Fruit fly (Drosophila melanogaster) whole organism, embryonic: Measurements from ENCODE around the gene Galphai.

Experiments
- Bgb ChIP-seq: fragments of 200-800 bp; sonication (Bioruptor generic); IDR thresholded peaks from 2 replicates; pipeline ENCODE4 v1.3.6; 2022; ENCODE audit warnings: missing biosample characterization, missing genetic modification characterization; ENCODE audit not compliant: partially characterized antibody
- CG10267 ChIP-seq: fragments of 200-800 bp; sonication (Bioruptor generic); optimal IDR thresholded peaks from 2 replicates; lab custom pipeline; 2018; ENCODE audit warnings: missing biosample characterization, mild to moderate bottlenecking, missing genetic modification characterization, moderate library complexity
- CG10565 ChIP-seq: fragments of 200-800 bp; sonication (Bioruptor generic); optimal IDR thresholded peaks from 3 replicates; lab custom pipeline; 2016; ENCODE audit warnings: missing biosample characterization, mild to moderate bottlenecking, missing genetic modification characterization
- CG11696 ChIP-seq: fragments of 200-800 bp; sonication (Bioruptor generic); IDR thresholded peaks from 2 replicates; pipeline ENCODE4 v1.3.6; 2022; ENCODE audit warnings: missing biosample characterization, missing genetic modification characterization
- CG13894 ChIP-seq: fragments of 200-800 bp; sonication (Bioruptor generic); optimal IDR thresholded peaks from 3 replicates; lab custom pipeline; 2018; ENCODE audit warnings: missing biosample characterization, mild to moderate bottlenecking, missing genetic modification characterization, moderate library complexity
- CG14014 ChIP-seq: fragments of 200-800 bp; sonication (Bioruptor generic); IDR thresholded peaks from 2 replicates; pipeline ENCODE4 v1.3.6; 2022; ENCODE audit warnings: missing biosample characterization, missing genetic modification characterization
- CG14710 ChIP-seq: fragments of 200-800 bp; sonication (Bioruptor generic); optimal IDR thresholded peaks from 3 replicates; lab custom pipeline; 2019; ENCODE audit warnings: missing biosample characterization, mild to moderate bottlenecking, missing genetic modification characterization, moderate library complexity
- CG15514 ChIP-seq: fragments of 200-800 bp; sonication (Bioruptor generic); optimal IDR thresholded peaks from 3 replicates; lab custom pipeline; 2017; ENCODE audit warnings: missing biosample characterization, missing genetic modification characterization, mild to moderate bottlenecking, moderate library complexity, missing genetic modification reagents
- CG15696 ChIP-seq: fragments of 200-800 bp; sonication (Bioruptor generic); optimal IDR thresholded peaks from 2 replicates; lab custom pipeline; 2019; ENCODE audit warnings: missing biosample characterization, mild to moderate bottlenecking, missing genetic modification characterization, moderate library complexity
- CG2199 ChIP-seq: fragments of 200-800 bp; sonication (Bioruptor generic); IDR thresholded peaks from 3 replicates; pipeline ENCODE4 v1.3.6; 2022; ENCODE audit warnings: missing biosample characterization, missing genetic modification characterization
- CG2712 ChIP-seq: fragments of 200-800 bp; optimal IDR thresholded peaks from 3 replicates; lab custom pipeline; 2019; ENCODE audit warnings: missing biosample characterization, mild to moderate bottlenecking, missing genetic modification characterization, moderate library complexity
- CG32532 ChIP-seq: fragments of 200-800 bp; sonication (Bioruptor generic); IDR thresholded peaks from 2 replicates; pipeline ENCODE4 v1.3.6; 2022; ENCODE audit warnings: missing biosample characterization, missing genetic modification characterization
- CG3281 ChIP-seq: fragments of 200-800 bp; sonication (Bioruptor generic); optimal IDR thresholded peaks from 3 replicates; lab custom pipeline; 2017; ENCODE audit warnings: missing biosample characterization, mild to moderate bottlenecking, missing genetic modification characterization
- CG42726 ChIP-seq: fragments of 200-800 bp; sonication (Bioruptor generic); IDR thresholded peaks from 2 replicates; pipeline ENCODE4 v1.3.6; 2022; ENCODE audit warnings: missing biosample characterization, missing genetic modification characterization; ENCODE audit not compliant: partially characterized antibody
- CG4404 ChIP-seq: fragments of 200-800 bp; sonication (Bioruptor generic); IDR thresholded peaks from 2 replicates; pipeline ENCODE4 v1.3.6; 2022; ENCODE audit warnings: missing biosample characterization, missing genetic modification characterization
- CG6791 ChIP-seq: fragments of 200-800 bp; sonication (Bioruptor generic); IDR thresholded peaks from 3 replicates; pipeline ENCODE4 v1.3.6; 2022; ENCODE audit warnings: missing biosample characterization, missing genetic modification characterization; ENCODE audit not compliant: partially characterized antibody
- CG7928 ChIP-seq: fragments of 200-800 bp; sonication (Bioruptor generic); optimal IDR thresholded peaks from 2 replicates; lab custom pipeline; 2017; ENCODE audit warnings: missing biosample characterization, mild to moderate bottlenecking, missing genetic modification characterization
- CTCF ChIP-seq: fragments of 200-800 bp; sonication (Bioruptor generic); optimal IDR thresholded peaks from 2 replicates; lab custom pipeline; 2017; ENCODE audit warnings: missing biosample characterization, mild to moderate bottlenecking, missing genetic modification characterization, moderate library complexity
- Dip2 ChIP-seq: fragments of 200-800 bp; sonication (Bioruptor generic); IDR thresholded peaks from 2 replicates; pipeline ENCODE4 v1.3.6; 2022; ENCODE audit warnings: missing biosample characterization, missing genetic modification characterization
- Dp ChIP-seq: fragments of 200-800 bp; sonication (Bioruptor generic); optimal IDR thresholded peaks from 2 replicates; lab custom pipeline; 2018; ENCODE audit warnings: missing biosample characterization, mild to moderate bottlenecking, missing genetic modification characterization, moderate library complexity
- E2f2 ChIP-seq: fragments of 200-800 bp; sonication (Bioruptor generic); IDR thresholded peaks from 2 replicates; pipeline ENCODE4 v1.3.6; 2022; ENCODE audit warnings: missing biosample characterization, missing genetic modification characterization
- Ets65A ChIP-seq: fragments of 200-800 bp; sonication (Bioruptor generic); peaks from one replicate; lab custom pipeline; 2016; ENCODE audit warnings: missing biosample characterization, missing genetic modification characterization
- Fer1 ChIP-seq: fragments of 200-800 bp; sonication (Bioruptor generic); optimal IDR thresholded peaks from 2 replicates; lab custom pipeline; 2017; ENCODE audit warnings: missing biosample characterization, mild to moderate bottlenecking, missing genetic modification characterization
- Rfx ChIP-seq: fragments of 200-800 bp; sonication (Bioruptor generic); IDR thresholded peaks from 2 replicates; pipeline ENCODE4 v1.3.6; 2022; ENCODE audit warnings: missing biosample characterization, missing genetic modification characterization
- Scr ChIP-seq: fragments of 200-800 bp; sonication (Bioruptor generic); IDR thresholded peaks from 2 replicates; pipeline ENCODE4 v1.3.6; 2022; ENCODE audit warnings: missing biosample characterization, missing genetic modification characterization; ENCODE audit not compliant: partially characterized antibody
- Sry-δ ChIP-seq: fragments of 200-800 bp; sonication (Bioruptor generic); optimal IDR thresholded peaks from 2 replicates; lab custom pipeline; 2016; ENCODE audit warnings: missing biosample characterization, missing genetic modification characterization
- Usf ChIP-seq: fragments of 200-800 bp; sonication (Bioruptor generic); optimal IDR thresholded peaks from 2 replicates; lab custom pipeline; 2017; ENCODE audit warnings: missing genotype, missing biosample characterization, missing genetic modification characterization
- abd-A ChIP-seq: fragments of 200-800 bp; sonication (Bioruptor generic); optimal IDR thresholded peaks from 3 replicates; lab custom pipeline; 2019; ENCODE audit warnings: missing biosample characterization, mild to moderate bottlenecking, missing genetic modification characterization, moderate library complexity
- amos ChIP-seq: fragments of 200-800 bp; sonication (Bioruptor generic); IDR thresholded peaks from 2 replicates; pipeline ENCODE4 v1.3.6; 2022; ENCODE audit warnings: missing biosample characterization, missing genetic modification characterization; ENCODE audit not compliant: partially characterized antibody
- crc ChIP-seq: fragments of 200-800 bp; sonication (Bioruptor generic); optimal IDR thresholded peaks from 2 replicates; lab custom pipeline; 2016; ENCODE audit warnings: missing biosample characterization, missing genetic modification characterization
- croc ChIP-seq: fragments of 200-800 bp; sonication (Bioruptor generic); conservative IDR thresholded peaks from 3 replicates; pipeline ENCODE4 v1.3.6; 2022; ENCODE audit warnings: missing biosample characterization, missing genetic modification characterization
- en ChIP-seq: fragments of 200-800 bp; sonication (Bioruptor generic); optimal IDR thresholded peaks from 2 replicates; lab custom pipeline; 2016; ENCODE audit warnings: missing biosample characterization, missing genetic modification characterization
- knrl ChIP-seq: fragments of 200-800 bp; sonication (Bioruptor generic); IDR thresholded peaks from 3 replicates; pipeline ENCODE4 v1.3.6; 2022; ENCODE audit warnings: missing biosample characterization, missing genetic modification characterization; ENCODE audit not compliant: partially characterized antibody
- luna ChIP-seq: fragments of 200-800 bp; sonication (Bioruptor generic); optimal IDR thresholded peaks from 2 replicates; lab custom pipeline; 2016; ENCODE audit warnings: missing biosample characterization, missing genetic modification characterization
- pita ChIP-seq: fragments of 200-800 bp; sonication (Bioruptor generic); optimal IDR thresholded peaks from 2 replicates; lab custom pipeline; 2017; ENCODE audit warnings: missing biosample characterization, mild to moderate bottlenecking, missing genetic modification characterization
- prd ChIP-seq, 3 experiments: fragments of >200 bp in 2 of 3; fragments of 200-800 bp in 1 of 3; sonication (Bioruptor generic) in 1 of 3; optimal IDR thresholded peaks in 2 of 3; IDR thresholded peaks in 1 of 3; 2 replicates in 2 of 3; 3 replicates in 1 of 3; pipeline versions ENCODE4 v1.3.6 to Lab custom; 2017 to 2022; ENCODE audit warnings: missing biosample characterization in 1 of 3, missing genetic modification characterization in 1 of 3
- pzg ChIP-seq: fragments of 200-800 bp; sonication (Bioruptor generic); optimal IDR thresholded peaks from 3 replicates; lab custom pipeline; 2018; ENCODE audit warnings: missing biosample characterization, mild to moderate bottlenecking, missing genetic modification characterization, moderate library complexity
- trem ChIP-seq: fragments of 200-800 bp; optimal IDR thresholded peaks from 3 replicates; lab custom pipeline; 2019; ENCODE audit warnings: missing biosample characterization, mild to moderate bottlenecking, missing genetic modification characterization, moderate library complexity
- unc-4 ChIP-seq: fragments of 200-800 bp; sonication (Bioruptor generic); IDR thresholded peaks from 2 replicates; pipeline ENCODE4 v1.3.6; 2022; ENCODE audit warnings: missing biosample characterization, missing genetic modification characterization; ENCODE audit not compliant: partially characterized antibody
- vfl ChIP-seq: fragments of 200-800 bp; sonication (Bioruptor generic); optimal IDR thresholded peaks from 2 replicates; lab custom pipeline; 2016; ENCODE audit warnings: missing biosample characterization, missing genetic modification characterization
- vvl ChIP-seq: fragments of 200-800 bp; sonication (Bioruptor generic); IDR thresholded peaks from 2 replicates; pipeline ENCODE4 v1.3.6; 2022; ENCODE audit warnings: missing biosample characterization, missing genetic modification characterization
- wek ChIP-seq: fragments of 200-800 bp; sonication (Bioruptor generic); optimal IDR thresholded peaks from 3 replicates; lab custom pipeline; 2018; ENCODE audit warnings: missing biosample characterization, mild to moderate bottlenecking, missing genetic modification characterization, moderate library complexity
- zf30C ChIP-seq: fragments of 200-800 bp; sonication (Bioruptor generic); optimal IDR thresholded peaks from 3 replicates; lab custom pipeline; 2018; ENCODE audit warnings: missing biosample characterization, mild to moderate bottlenecking, missing genetic modification characterization

Galphai gene

dm6 chr3L:6996907-6997306 is 17.1 kb upstream of the Galphai start (continued):
- no peak for TF ChIP-seq CG13894
- TF ChIP-seq CG10565 (GFP tag; lab: Kevin White, UChicago), result no peak
- no peak for TF ChIP-seq vfl
- peak; percentile 14 for TF ChIP-seq Fer1 (GFP tag; lab: Kevin White, UChicago)

- TF ChIP-seq CG3281 (GFP tag; lab: Kevin White, UChicago) (no peak), E2f2 (GFP tag; lab: Robert Waterston, UW) (peak; percentile 35; the same call in 1 of the 2 replicates), CTCF (GFP tag; lab: Kevin White, UChicago) (peak; percentile 91), pita (GFP tag; lab: Kevin White, UChicago) (peak; percentile 34), Ets65A (GFP tag; lab: Kevin White, UChicago) (no peak), crc (GFP tag; lab: Kevin White, UChicago) (no peak), Dip2 (GFP tag; lab: Robert Waterston, UW) (peak; percentile 81), CG11696 (GFP tag; lab: Robert Waterston, UW) (no peak), Dp (GFP tag; lab: Kevin White, UChicago) (peak; percentile 46)
Measured at dm6 chr3L:6995364-6995749, 15.5 kb upstream of the Galphai start.

- TF ChIP-seq amos (0 out of 2 replicates have a peak, but pooled peaks have one; percentile 4), abd-A (tag; lab: Kevin White, UChicago) (peak; percentile 42), CG14710 (peak; percentile 29), CG32532 (GFP tag; lab: Robert Waterston, UW) (peak; percentile 28; the same call in 1 of the 2 replicates), Dp (GFP tag; lab: Kevin White, UChicago) (peak; percentile 62), CG7928 (GFP tag; lab: Kevin White, UChicago) (peak; percentile 90), CG10267 (tag; lab: Kevin White, UChicago) (peak; percentile 16), Dip2 (GFP tag; lab: Robert Waterston, UW) (peak; percentile 66), Bgb (GFP tag; lab: Robert Waterston, UW) (peak; percentile 47), Sry-δ (peak; percentile 19), CG2199 (GFP tag; lab: Robert Waterston, UW) (0 out of 3 replicates have a peak, but pooled peaks have one; percentile 9), vvl (peak; percentile 17; the same call in 1 of the 2 replicates), Rfx (GFP tag; lab: Robert Waterston, UW) (0 out of 2 replicates have a peak, but pooled peaks have one; percentile 12), trem (peak; percentile 68), knrl (peak; percentile 38; the same call in 1 of the 3 replicates), E2f2 (GFP tag; lab: Robert Waterston, UW) (peak; percentile 78), pita (GFP tag; lab: Kevin White, UChicago) (peak; percentile 60), CG2712 (tag; lab: Kevin White, UChicago) (peak; percentile 10), CG15514 (peak; percentile 22), CG3281 (GFP tag; lab: Kevin White, UChicago) (peak; percentile 87), pzg (GFP tag; lab: Kevin White, UChicago) (peak; percentile 38), CTCF (GFP tag; lab: Kevin White, UChicago) (peak; percentile 91), CG6791 (GFP tag; lab: Robert Waterston, UW) (peak; percentile 7; the same call in 1 of the 3 replicates), CG14014 (GFP tag; lab: Robert Waterston, UW) (peak; percentile 5; the same call in 1 of the 2 replicates), CG42726 (GFP tag; lab: Robert Waterston, UW) (peak; percentile 15; the same call in 1 of the 2 replicates)
Measured at dm6 chr3L:6994464-6995363, 14.9 kb upstream of the Galphai start.

dm6 chr3L:6993350-6993749 is 13.5 kb upstream of the Galphai start:
- TF ChIP-seq unc-4 (GFP tag; lab: Robert Waterston, UW) (no peak), CG15696 (tag; lab: Kevin White, UChicago) (peak; percentile 8), wek (no peak), CG4404 (GFP tag; lab: Robert Waterston, UW) (peak; percentile 64), prd (optimal IDR thresholded peaks at IDR 0.05; lab: Kevin White, UChicago) (no peak), prd (GFP tag; IDR thresholded peaks at IDR 0.05; lab: Robert Waterston, UW) (peak; percentile 36; the same call in 2 of the 3 replicates), luna (no peak), zf30C (GFP tag; lab: Kevin White, UChicago) (peak; percentile 44), en (no peak), Scr (GFP tag; lab: Robert Waterston, UW) (no peak), croc (0 out of 3 replicates have a peak, but pooled peaks have one; percentile 19), CG2712 (tag; lab: Kevin White, UChicago) (peak; percentile 29), Usf (GFP tag; lab: Kevin White, UChicago) (no peak)
